Fruit fly (Drosophila melanogaster) whole organism, embryonic: ENCODE measurements around the gene CG12589.

Source experiments
- Antp ChIP-seq: fragments of 200-800 bp; sonication (Bioruptor generic); optimal IDR thresholded peaks from 3 replicates; lab custom pipeline; 2016; ENCODE audit warnings: missing biosample characterization, missing genetic modification characterization
- Bteb2 ChIP-seq: fragments of 200-800 bp; sonication (Bioruptor generic); optimal IDR thresholded peaks from 2 replicates; lab custom pipeline; 2016; ENCODE audit warnings: missing biosample characterization, missing genetic modification characterization
- CG13296 ChIP-seq: fragments of 200-800 bp; sonication (Bioruptor generic); optimal IDR thresholded peaks from 3 replicates; lab custom pipeline; 2018; ENCODE audit warnings: missing biosample characterization, mild to moderate bottlenecking, missing genetic modification characterization
- CG13424 ChIP-seq: fragments of 200-800 bp; sonication (Bioruptor generic); optimal IDR thresholded peaks from 2 replicates; lab custom pipeline; 2019; ENCODE audit warnings: missing biosample characterization, mild to moderate bottlenecking, missing genetic modification characterization, moderate library complexity
- CG14014 ChIP-seq: fragments of 200-800 bp; sonication (Bioruptor generic); IDR thresholded peaks from 2 replicates; pipeline ENCODE4 v1.3.6; 2022; ENCODE audit warnings: missing biosample characterization, missing genetic modification characterization
- CG15073 ChIP-seq: fragments of 200-800 bp; sonication (Bioruptor generic); optimal IDR thresholded peaks from 2 replicates; lab custom pipeline; 2016; ENCODE audit warnings: missing biosample characterization, missing genetic modification characterization
- CG17186 ChIP-seq: fragments of 200-800 bp; sonication (Bioruptor generic); optimal IDR thresholded peaks from 3 replicates; lab custom pipeline; 2017; ENCODE audit warnings: missing biosample characterization, missing genetic modification reagents, missing genetic modification characterization
- CG17385 ChIP-seq: fragments of 200-800 bp; sonication (Bioruptor generic); optimal IDR thresholded peaks from 3 replicates; lab custom pipeline; 2018; ENCODE audit warnings: missing biosample characterization, mild to moderate bottlenecking, missing genetic modification characterization
- CG18599 ChIP-seq: fragments of 200-800 bp; sonication (Bioruptor generic); optimal IDR thresholded peaks from 3 replicates; lab custom pipeline; 2017; ENCODE audit warnings: missing biosample characterization, missing genetic modification characterization, mild to moderate bottlenecking, moderate library complexity, missing genetic modification reagents
- CG18764 ChIP-seq: fragments of 200-800 bp; sonication (Bioruptor generic); optimal IDR thresholded peaks from 3 replicates; lab custom pipeline; 2016; ENCODE audit warnings: missing biosample characterization, missing genetic modification characterization
- CG34422 ChIP-seq: fragments of 200-800 bp; sonication (Bioruptor generic); IDR thresholded peaks from 3 replicates; pipeline ENCODE4 v1.3.6; 2022; ENCODE audit warnings: missing biosample characterization, missing genetic modification characterization
- CG4730 ChIP-seq: fragments of 200-800 bp; sonication (Bioruptor generic); IDR thresholded peaks from 2 replicates; pipeline ENCODE4 v1.3.6; 2022; ENCODE audit warnings: missing biosample characterization, missing genetic modification characterization
- CG4854 ChIP-seq: fragments of 200-800 bp; sonication (Bioruptor generic); optimal IDR thresholded peaks from 2 replicates; lab custom pipeline; 2016; ENCODE audit warnings: missing biosample characterization, missing genetic modification characterization, inconsistent platforms
- CG5953 ChIP-seq: fragments of 200-800 bp; sonication (Bioruptor generic); IDR thresholded peaks from 2 replicates; pipeline ENCODE4 v1.3.6; 2022; ENCODE audit warnings: missing biosample characterization, missing genetic modification characterization
- CG6813 ChIP-seq: fragments of 200-800 bp; sonication (Bioruptor generic); optimal IDR thresholded peaks from 2 replicates; lab custom pipeline; 2017; ENCODE audit warnings: missing biosample characterization, missing genetic modification characterization, mild to moderate bottlenecking, moderate library complexity, missing genetic modification reagents
- CG7556 ChIP-seq: fragments of 200-800 bp; sonication (Bioruptor generic); optimal IDR thresholded peaks from 2 replicates; lab custom pipeline; 2017; ENCODE audit warnings: missing biosample characterization, mild to moderate bottlenecking, missing genetic modification characterization
- CG8359 ChIP-seq: fragments of 200-800 bp; sonication (Bioruptor generic); optimal IDR thresholded peaks from 2 replicates; lab custom pipeline; 2017; ENCODE audit warnings: missing biosample characterization, mild to moderate bottlenecking, missing genetic modification characterization, borderline replicate concordance
- CHES-1-like ChIP-seq: fragments of 200-800 bp; sonication (Bioruptor generic); optimal IDR thresholded peaks from 2 replicates; lab custom pipeline; 2016; ENCODE audit warnings: missing biosample characterization, missing genetic modification characterization
- CkIIα-i1 ChIP-seq: fragments of 200-800 bp; sonication (Bioruptor generic); IDR thresholded peaks from 2 replicates; pipeline ENCODE4 v1.3.6; 2022; ENCODE audit warnings: missing biosample characterization, missing genetic modification characterization
- CrebB ChIP-seq: fragments of 200-800 bp; sonication (Bioruptor generic); optimal IDR thresholded peaks from 3 replicates; lab custom pipeline; 2018; ENCODE audit warnings: missing biosample characterization, mild to moderate bottlenecking, missing genetic modification characterization
- Deaf1 ChIP-seq: fragments of 200-800 bp; optimal IDR thresholded peaks from 3 replicates; lab custom pipeline; 2019; ENCODE audit warnings: missing biosample characterization, mild to moderate bottlenecking, missing genetic modification characterization, moderate library complexity
- Dp ChIP-seq: fragments of 200-800 bp; sonication (Bioruptor generic); optimal IDR thresholded peaks from 2 replicates; lab custom pipeline; 2018; ENCODE audit warnings: missing biosample characterization, mild to moderate bottlenecking, missing genetic modification characterization, moderate library complexity
- H2.0 ChIP-seq: fragments of 200-800 bp; sonication (Bioruptor generic); IDR thresholded peaks from 2 replicates; pipeline ENCODE4 v1.3.6; 2022; ENCODE audit warnings: missing biosample characterization, missing genetic modification characterization
- Lim3 ChIP-seq: fragments of 200-800 bp; sonication (Bioruptor generic); IDR thresholded peaks from 2 replicates; pipeline ENCODE4 v1.3.6; 2022; ENCODE audit warnings: missing biosample characterization, missing genetic modification characterization
- Nf-YA ChIP-seq: fragments of 200-800 bp; sonication (Bioruptor generic); IDR thresholded peaks from 2 replicates; pipeline ENCODE4 v1.3.6; 2022; ENCODE audit warnings: missing biosample characterization, missing genetic modification characterization
- Oli ChIP-seq: fragments of 200-800 bp; sonication (Bioruptor generic); optimal IDR thresholded peaks from 2 replicates; lab custom pipeline; 2018; ENCODE audit warnings: missing biosample characterization, mild to moderate bottlenecking, missing genetic modification characterization, moderate library complexity
- Side ChIP-seq: fragments of 200-800 bp; sonication (Bioruptor generic); optimal IDR thresholded peaks from 2 replicates; lab custom pipeline; 2016; ENCODE audit warnings: missing biosample characterization, missing genetic modification characterization
- Sox100B ChIP-seq: fragments of 200-800 bp; sonication (Bioruptor generic); optimal IDR thresholded peaks from 3 replicates; lab custom pipeline; 2018; ENCODE audit warnings: missing biosample characterization, mild to moderate bottlenecking, missing genetic modification characterization
- Stat92E ChIP-seq, 3 experiments: fragments of >200 bp in 2 of 3; fragments of 200-800 bp in 1 of 3; sonication (Bioruptor generic) in 1 of 3; optimal IDR thresholded peaks; 2 replicates each; lab custom pipeline; 2017 to 2019; ENCODE audit warnings: missing biosample characterization in 3 of 3, missing genetic modification characterization in 3 of 3, mild to moderate bottlenecking in 1 of 3, moderate library complexity in 1 of 3
- Trl ChIP-seq, 3 experiments: fragments of >200 bp in 2 of 3; fragments of 200-800 bp in 1 of 3; sonication (Bioruptor generic) in 1 of 3; optimal IDR thresholded peaks; 2 replicates in 1 of 3; 3 replicates in 2 of 3; lab custom pipeline; 2016 to 2017; ENCODE audit warnings: missing biosample characterization in 1 of 3, missing genetic modification characterization in 1 of 3
- al ChIP-seq: fragments of 200-800 bp; sonication (Bioruptor generic); IDR thresholded peaks from 2 replicates; pipeline ENCODE4 v1.3.6; 2022; ENCODE audit warnings: missing biosample characterization, missing genetic modification characterization
- cg ChIP-seq: fragments of 200-800 bp; sonication (Bioruptor generic); optimal IDR thresholded peaks from 3 replicates; lab custom pipeline; 2019; ENCODE audit warnings: missing biosample characterization, mild to moderate bottlenecking, missing genetic modification characterization, moderate library complexity
- chif ChIP-seq, 2 experiments: fragments of 200-800 bp; sonication (Bioruptor generic); optimal IDR thresholded peaks; 3 replicates each; lab custom pipeline; 2016; ENCODE audit warnings: missing biosample characterization in 2 of 2, missing genetic modification characterization in 2 of 2
- dpn ChIP-seq, 2 experiments: fragments of 200-800 bp; sonication (Bioruptor generic); optimal IDR thresholded peaks; 3 replicates each; lab custom pipeline; 2016; ENCODE audit warnings: missing biosample characterization in 2 of 2, missing genetic modification characterization in 2 of 2
- en ChIP-seq: fragments of 200-800 bp; sonication (Bioruptor generic); optimal IDR thresholded peaks from 2 replicates; lab custom pipeline; 2016; ENCODE audit warnings: missing biosample characterization, missing genetic modification characterization
- ftz-f1 ChIP-seq: fragments of 200-800 bp; sonication (Bioruptor generic); optimal IDR thresholded peaks from 2 replicates; lab custom pipeline; 2016; ENCODE audit warnings: missing biosample characterization, missing genetic modification characterization
- kah ChIP-seq: fragments of 200-800 bp; sonication (Bioruptor generic); optimal IDR thresholded peaks from 2 replicates; lab custom pipeline; 2018; ENCODE audit warnings: missing biosample characterization, mild to moderate bottlenecking, missing genetic modification characterization
- klu ChIP-seq: fragments of 200-800 bp; sonication (Bioruptor generic); IDR thresholded peaks from 2 replicates; pipeline ENCODE4 v1.3.6; 2022; ENCODE audit warnings: missing biosample characterization, missing genetic modification characterization
- lmd ChIP-seq: fragments of 200-800 bp; sonication (Bioruptor generic); IDR thresholded peaks from 2 replicates; pipeline ENCODE4 v1.3.6; 2022; ENCODE audit warnings: missing biosample characterization, missing genetic modification characterization
- maf-S ChIP-seq: fragments of 200-800 bp; sonication (Bioruptor generic); optimal IDR thresholded peaks from 2 replicates; lab custom pipeline; 2016; ENCODE audit warnings: missing biosample characterization, missing genetic modification characterization
- mam ChIP-seq: fragments of 200-800 bp; sonication (Bioruptor generic); optimal IDR thresholded peaks from 3 replicates; lab custom pipeline; 2016; ENCODE audit warnings: missing biosample characterization, missing genetic modification characterization
- oc ChIP-seq: fragments of 200-800 bp; sonication (Bioruptor generic); optimal IDR thresholded peaks from 2 replicates; lab custom pipeline; 2018; ENCODE audit warnings: missing biosample characterization, mild to moderate bottlenecking, missing genetic modification characterization, moderate library complexity
- phol ChIP-seq: fragments of 200-800 bp; sonication (Bioruptor generic); optimal IDR thresholded peaks from 3 replicates; lab custom pipeline; 2018; ENCODE audit warnings: missing biosample characterization, mild to moderate bottlenecking, missing genetic modification characterization, moderate library complexity
- pnt ChIP-seq: fragments of 200-800 bp; sonication (Bioruptor generic); optimal IDR thresholded peaks from 3 replicates; lab custom pipeline; 2016; ENCODE audit warnings: missing biosample characterization, missing genetic modification characterization
- pum ChIP-seq: fragments of 200-800 bp; sonication (Bioruptor generic); optimal IDR thresholded peaks from 2 replicates; lab custom pipeline; 2016; ENCODE audit warnings: missing biosample characterization, missing genetic modification characterization
- rib ChIP-seq: fragments of 200-800 bp; sonication (Bioruptor generic); IDR thresholded peaks from 2 replicates; pipeline ENCODE4 v1.3.6; 2022; ENCODE audit warnings: missing biosample characterization, missing genetic modification characterization
- sd ChIP-seq: fragments of 200-800 bp; sonication (Bioruptor generic); optimal IDR thresholded peaks from 3 replicates; lab custom pipeline; 2018; ENCODE audit warnings: missing biosample characterization, mild to moderate bottlenecking, missing genetic modification characterization, moderate library complexity
- slou ChIP-seq: fragments of 200-800 bp; sonication (Bioruptor generic); optimal IDR thresholded peaks from 3 replicates; lab custom pipeline; 2016; ENCODE audit warnings: missing biosample characterization, missing genetic modification characterization
- toy ChIP-seq: fragments of 200-800 bp; sonication (Bioruptor generic); IDR thresholded peaks from 2 replicates; pipeline ENCODE4 v1.3.6; 2022; ENCODE audit warnings: missing biosample characterization, missing genetic modification characterization
- zen ChIP-seq: fragments of 200-800 bp; sonication (Bioruptor generic); optimal IDR thresholded peaks from 3 replicates; lab custom pipeline; 2018; ENCODE audit warnings: missing biosample characterization, mild to moderate bottlenecking, missing genetic modification characterization, moderate library complexity

CG12589 gene

DNA sequence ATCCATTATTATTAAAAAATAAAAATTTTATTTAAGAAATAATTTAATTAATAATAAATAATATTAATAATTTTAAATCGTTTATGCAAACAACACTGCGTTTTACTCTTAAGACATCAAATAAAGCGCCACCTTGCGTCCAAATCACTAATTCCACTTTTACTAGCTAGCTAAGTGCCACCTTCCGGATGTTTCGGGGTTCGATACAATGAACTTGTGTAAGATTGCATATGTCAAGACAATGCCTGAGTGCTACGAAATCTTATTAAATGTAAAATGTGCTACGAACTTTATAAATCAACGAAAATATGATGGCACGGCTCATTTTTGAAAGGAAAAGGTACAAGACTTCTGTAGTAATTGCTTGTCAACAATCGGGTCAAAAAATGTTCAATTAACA, 11.9 kb downstream of the CG12589 start (continued):
- TF ChIP-seq sd (tag; lab: Kevin White, UChicago) (peak; percentile 54), CG4854 (peak; percentile 47), mam (GFP tag; lab: Kevin White, UChicago) (peak; percentile 78), CG6813 (GFP tag; lab: Kevin White, UChicago) (peak; percentile 3), cg (no peak), pnt (peak; percentile 81), CG18764 (peak; percentile 41), Deaf1 (tag; lab: Kevin White, UChicago) (peak; percentile 33), phol (tag; lab: Kevin White, UChicago) (peak; percentile 62), Nf-YA (GFP tag; lab: Robert Waterston, UW) (no peak), lmd (GFP tag; lab: Robert Waterston, UW) (peak; percentile 56; the same call in 1 of the 2 replicates), CG13296 (GFP tag; lab: Kevin White, UChicago) (no peak), CHES-1-like (GFP tag; lab: Kevin White, UChicago) (peak; percentile 61), slou (GFP tag; lab: Kevin White, UChicago) (peak; percentile 31), oc (peak; percentile 82), dpn (GFP tag; optimal IDR thresholded peaks at IDR 0.05; lab: Kevin White, UChicago) (peak; percentile 79 to 80), CG4730 (0 out of 2 replicates have a peak, but pooled peaks have one; percentile 13), Oli (tag; lab: Kevin White, UChicago) (peak; percentile 38), CG15073 (GFP tag; lab: Kevin White, UChicago) (no peak), CkIIα-i1 (GFP tag; lab: Robert Waterston, UW) (no peak), H2.0 (peak; percentile 49; the same call in 1 of the 2 replicates), CG18599 (GFP tag; lab: Kevin White, UChicago) (peak; percentile 37), CrebB (tag; lab: Kevin White, UChicago) (no peak), rib (GFP tag; lab: Robert Waterston, UW) (no peak), Sox100B (GFP tag; lab: Kevin White, UChicago) (no peak), CG13424 (peak; percentile 55), Dp (peak; percentile 68), CG17385 (GFP tag; lab: Kevin White, UChicago) (no peak), CG7556 (GFP tag; lab: Kevin White, UChicago) (no peak), pum (GFP tag; lab: Kevin White, UChicago) (peak; percentile 67), Side (GFP tag; lab: Kevin White, UChicago) (peak; percentile 61), zen (tag; lab: Kevin White, UChicago) (peak; percentile 83), chif (GFP tag; optimal IDR thresholded peaks at IDR 0.05; lab: Kevin White, UChicago) (peak; percentile 65 to 79), al (GFP tag; lab: Robert Waterston, UW) (peak; percentile 22; the same call in 1 of the 2 replicates), Bteb2 (GFP tag; lab: Kevin White, UChicago) (peak; percentile 27), Stat92E (GFP tag; optimal IDR thresholded peaks at IDR 0.05; lab: Kevin White, UChicago) (peak in 1 of 3 experiments; percentile 78), Antp (GFP tag; lab: Kevin White, UChicago) (peak; percentile 76), CG14014 (GFP tag; lab: Robert Waterston, UW) (peak; percentile 47), en (GFP tag; lab: Kevin White, UChicago) (no peak), Trl (optimal IDR thresholded peaks at IDR 0.05; lab: Kevin White, UChicago) (no peak), Trl (GFP tag; optimal IDR thresholded peaks at IDR 0.05; lab: Kevin White, UChicago) (peak; percentile 70), CG5953 (GFP tag; lab: Robert Waterston, UW) (no peak), toy (no peak), CG8359 (no peak), kah (GFP tag; lab: Kevin White, UChicago) (no peak), CG17186 (GFP tag; lab: Kevin White, UChicago) (no peak), Lim3 (no peak), CG34422 (peak; percentile 65; the same call in 2 of the 3 replicates), klu (GFP tag; lab: Robert Waterston, UW) (0 out of 2 replicates have a peak, but pooled peaks have one; percentile 48), ftz-f1 (GFP tag; lab: Kevin White, UChicago) (peak; percentile 28), maf-S (GFP tag; lab: Kevin White, UChicago) (peak; percentile 61)
